Worm (Caenorhabditis elegans): ENCODE measurements around the gene vha-4.

Gene vha-4

DNA sequence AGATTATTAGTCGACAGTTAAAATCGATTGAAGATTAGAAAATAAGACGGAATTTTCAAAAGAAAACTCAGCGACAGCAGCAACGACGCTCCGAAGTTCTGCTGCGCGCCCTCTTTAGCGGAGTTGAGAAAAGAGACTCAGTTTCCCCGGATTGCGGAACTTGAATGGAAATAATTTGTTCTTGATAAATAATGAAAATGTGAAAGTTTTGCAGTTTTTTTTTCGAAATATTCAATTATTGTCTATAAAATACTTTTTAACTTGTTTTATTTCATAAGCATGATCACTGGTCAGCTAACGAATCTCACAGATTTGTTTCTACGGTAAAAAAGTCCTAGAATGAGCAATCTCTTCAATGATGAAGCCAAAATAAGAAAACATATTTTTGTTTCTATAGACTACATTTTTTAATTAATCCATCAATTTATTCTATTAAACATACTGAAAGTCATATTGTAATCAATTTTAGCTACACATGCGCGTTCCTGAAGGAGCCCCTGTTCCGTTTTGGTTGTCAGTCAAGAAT, 21.6 kb downstream of the vha-4 start, which contains the start of the genes cec-3 and T09A5.15 (continued):
- TF ChIP-seq nhr-20 (tag; optimal IDR thresholded peaks at IDR 0.05) = peak; percentile 61
- peak; percentile 77 for TF ChIP-seq nhr-71 (tag; optimal IDR thresholded peaks at IDR 0.05)
- no peak for TF ChIP-seq fkh-10 (GFP tag; optimal IDR thresholded peaks at IDR 0.05)
- TF ChIP-seq ama-1 (optimal IDR thresholded peaks at IDR 0.05) = no peak
- peak; percentile 54 to 65 for TF ChIP-seq efl-1 (optimal IDR thresholded peaks at IDR 0.05)
- TF ChIP-seq efl-1 (GFP tag; optimal IDR thresholded peaks at IDR 0.05 in 1 of 2) = peak; percentile 53 to 96
- TF ChIP-seq hlh-4 (tag; optimal IDR thresholded peaks at IDR 0.05) = no peak
- peak; percentile 8 for TF ChIP-seq irx-1 (tag; optimal IDR thresholded peaks at IDR 0.05)
- no peak for TF ChIP-seq nhr-12 (tag; optimal IDR thresholded peaks at IDR 0.05)
- TF ChIP-seq pag-3 (tag; optimal IDR thresholded peaks at IDR 0.05; ENCODE audit: borderline replicate concordance, insufficient read depth) = no peak
- peak; percentile 47 for TF ChIP-seq dsc-1 (tag; optimal IDR thresholded peaks at IDR 0.05)
- TF ChIP-seq mef-2 (tag; optimal IDR thresholded peaks at IDR 0.05) = no peak
- TF ChIP-seq lin-14 (GFP tag; optimal IDR thresholded peaks at IDR 0.05) = peak; percentile 56
- peak; percentile 48; the same call in 1 of the 2 replicates for TF ChIP-seq ceh-88 (GFP tag; IDR thresholded peaks at IDR 0.05)
- peak; percentile 45 for TF ChIP-seq skn-1 (tag; optimal IDR thresholded peaks at IDR 0.05)
- TF ChIP-seq lin-15B (tag; optimal IDR thresholded peaks at IDR 0.05) = peak; percentile 20
- no peak for TF ChIP-seq elt-3 (tag; optimal IDR thresholded peaks at IDR 0.05)
- peak; percentile 56 for TF ChIP-seq xbp-1 (tag; optimal IDR thresholded peaks at IDR 0.05)
- TF ChIP-seq vab-15 (tag; optimal IDR thresholded peaks at IDR 0.05) = no peak
- TF ChIP-seq jun-1 (tag; optimal IDR thresholded peaks at IDR 0.05) = no peak
- no peak for TF ChIP-seq Y116A8C.19 (tag; optimal IDR thresholded peaks at IDR 0.05; ENCODE audit: borderline replicate concordance)
- no peak for TF ChIP-seq unc-98 (GFP tag; IDR thresholded peaks at IDR 0.05)
- TF ChIP-seq ceh-90 (tag; optimal IDR thresholded peaks at IDR 0.05) = no peak
- no peak for TF ChIP-seq elt-2 (tag; optimal IDR thresholded peaks at IDR 0.05)
- TF ChIP-seq ets-5 (GFP tag; IDR thresholded peaks at IDR 0.05) = no peak
- TF ChIP-seq nhr-237 (tag; optimal IDR thresholded peaks at IDR 0.05) = no peak
- 0 out of 2 replicates have a peak, but pooled peaks have one; percentile 14 for TF ChIP-seq nhr-19 (GFP tag; conservative IDR thresholded peaks at IDR 0.05)
- TF ChIP-seq zag-1 (tag; optimal IDR thresholded peaks at IDR 0.05) = no peak
- no peak for TF ChIP-seq unc-30 (tag; optimal IDR thresholded peaks at IDR 0.05)
- no peak for TF ChIP-seq sox-4 (tag; optimal IDR thresholded peaks at IDR 0.05)
- no peak for TF ChIP-seq ceh-63 (GFP tag; optimal IDR thresholded peaks at IDR 0.05)
- peak; percentile 72 for TF ChIP-seq snu-23 (GFP tag; optimal IDR thresholded peaks at IDR 0.05)
- TF ChIP-seq sup-37 (GFP tag; optimal IDR thresholded peaks at IDR 0.05) = no peak
- TF ChIP-seq blmp-1 (tag; optimal IDR thresholded peaks at IDR 0.05) = peak; percentile 36
- TF ChIP-seq C04F5.9 (tag; optimal IDR thresholded peaks at IDR 0.05) = peak; percentile 23
- TF ChIP-seq pax-3 (tag; optimal IDR thresholded peaks at IDR 0.05) = peak; percentile 56
- no peak for TF ChIP-seq ztf-4 (tag; optimal IDR thresholded peaks at IDR 0.05)
- no peak for TF ChIP-seq grh-1 (GFP tag; IDR thresholded peaks at IDR 0.05)
- peak; percentile 5 for TF ChIP-seq nhr-77 (tag; optimal IDR thresholded peaks at IDR 0.05)
- TF ChIP-seq ces-1 (GFP tag; optimal IDR thresholded peaks at IDR 0.05) = no peak
- TF ChIP-seq egl-13 (tag; optimal IDR thresholded peaks at IDR 0.05) = peak; percentile 39
- peak; percentile 46 for TF ChIP-seq tbx-2 (tag; optimal IDR thresholded peaks at IDR 0.05)
- TF ChIP-seq lin-39 (tag; optimal IDR thresholded peaks at IDR 0.05) = no peak
- no peak for TF ChIP-seq aha-1 (tag; optimal IDR thresholded peaks at IDR 0.05)
- TF ChIP-seq unc-130 (tag; optimal IDR thresholded peaks at IDR 0.05) = no peak
- TF ChIP-seq ceh-82 (tag; optimal IDR thresholded peaks at IDR 0.05) = peak in 2 of 3 experiments; percentile 20 to 33
- no peak for TF ChIP-seq C34B4.2 (tag; optimal IDR thresholded peaks at IDR 0.05)
- TF ChIP-seq lin-13 (GFP tag; optimal IDR thresholded peaks at IDR 0.05) = no peak
- TF ChIP-seq isw-1 (GFP tag; IDR thresholded peaks at IDR 0.05) = peak; percentile 40
- TF ChIP-seq mab-9 (GFP tag; IDR thresholded peaks at IDR 0.05) = no peak
- no peak for TF ChIP-seq sptf-1 (tag; optimal IDR thresholded peaks at IDR 0.05)
- TF ChIP-seq swsn-7 (tag; optimal IDR thresholded peaks at IDR 0.05) = peak; percentile 52
